Worm (Caenorhabditis elegans): ENCODE results near the gene W01B6.6.
A peak's percentile ranks its signal among the peaks of the same experiment; 100 is the strongest.

DNA sequence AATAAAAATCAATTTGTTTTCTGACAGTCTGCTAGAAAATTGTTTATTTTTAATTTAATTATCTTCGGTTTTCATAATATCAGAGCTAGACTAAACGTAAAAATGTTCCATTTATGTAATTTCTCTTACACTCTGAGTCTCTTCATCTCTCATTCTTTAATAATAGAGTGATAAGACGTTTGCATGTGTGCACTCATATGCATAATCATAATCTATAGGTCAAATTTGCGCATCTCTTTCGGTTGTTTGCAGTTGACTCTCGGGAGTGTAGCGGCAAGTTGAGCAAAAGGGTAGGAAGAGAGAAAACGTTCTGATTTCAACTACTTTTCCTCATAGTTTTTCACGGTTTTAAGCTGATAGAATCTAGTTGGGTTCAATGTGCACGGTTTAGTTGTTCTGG, 14.5 kb upstream of the W01B6.6 start:
- TF ChIP-seq C34F6.9 (tag; optimal IDR thresholded peaks at IDR 0.05), result no peak
- TF ChIP-seq nhr-237 (tag; optimal IDR thresholded peaks at IDR 0.05), result no peak
- TF ChIP-seq nhr-129 (tag; optimal IDR thresholded peaks at IDR 0.05), result no peak
- TF ChIP-seq fos-1 (tag; optimal IDR thresholded peaks at IDR 0.05), result peak; percentile 61
- TF ChIP-seq nhr-12 (tag; optimal IDR thresholded peaks at IDR 0.05), result no peak
- TF ChIP-seq alr-1 (tag; optimal IDR thresholded peaks at IDR 0.05), result no peak

Data from whole organism, L2 larva.